Worm (Caenorhabditis elegans) whole organism, young adult: ENCODE results near the gene C05E11.3.

Experiments
- F10E7.11 ChIP-seq: sonication (generic microtip); optimal IDR thresholded peaks from 2 replicates; lab custom pipeline; 2017; ENCODE audit warnings: mild to moderate bottlenecking, missing genetic modification characterization, moderate library complexity, missing compliant biosample characterization
- F39B2.1 ChIP-seq: fragments of 200-800 bp; sonication (Bioruptor generic); IDR thresholded peaks from 2 replicates; pipeline ENCODE4 v1.3.6; 2022; ENCODE audit warnings: missing genetic modification reagents, missing genetic modification characterization, missing compliant biosample characterization
- F49E8.2 ChIP-seq: sonication (generic microtip); optimal IDR thresholded peaks from 3 replicates; lab custom pipeline; 2017; ENCODE audit warnings: missing genetic modification characterization, mild to moderate bottlenecking, missing compliant biosample characterization, antibody characterized with exemption, moderate library complexity; ENCODE audit not compliant: insufficient read depth
- F52B5.7 ChIP-seq: sonication (generic microtip); optimal IDR thresholded peaks from 2 replicates; lab custom pipeline; 2016; ENCODE audit warnings: mild to moderate bottlenecking, missing genetic modification characterization, missing compliant biosample characterization
- F57C9.4 ChIP-seq: sonication (generic microtip); optimal IDR thresholded peaks from 2 replicates; lab custom pipeline; 2017; ENCODE audit warnings: mild to moderate bottlenecking, missing genetic modification characterization, missing compliant biosample characterization
- T26A5.8 ChIP-seq: sonication (generic microtip); optimal IDR thresholded peaks from 2 replicates; lab custom pipeline; 2016; ENCODE audit warnings: missing genetic modification characterization, missing compliant biosample characterization
- Y56A3A.18 ChIP-seq: fragments of 200-800 bp; sonication (Bioruptor generic); IDR thresholded peaks from 2 replicates; pipeline ENCODE4 v1.3.6; 2022; ENCODE audit warnings: missing genetic modification reagents, missing genetic modification characterization, missing compliant biosample characterization
- Y79H2A.3 ChIP-seq: fragments of 200-800 bp; sonication (Bioruptor generic); conservative IDR thresholded peaks from 2 replicates; pipeline ENCODE4 v1.3.6; 2022; ENCODE audit warnings: missing genetic modification reagents, missing genetic modification characterization, missing compliant biosample characterization
- athp-1 ChIP-seq: sonication (generic microtip); optimal IDR thresholded peaks from 2 replicates; lab custom pipeline; 2017; ENCODE audit warnings: mild to moderate bottlenecking, missing genetic modification characterization, missing compliant biosample characterization
- bed-1 ChIP-seq: fragments of 200-800 bp; sonication (Bioruptor generic); IDR thresholded peaks from 2 replicates; pipeline ENCODE4 v1.3.6; 2022; ENCODE audit warnings: missing genetic modification reagents, missing genetic modification characterization, missing compliant biosample characterization
- bed-2 ChIP-seq: fragments of 200-800 bp; sonication (Bioruptor generic); IDR thresholded peaks from 2 replicates; pipeline ENCODE4 v1.3.6; 2022; ENCODE audit warnings: missing genetic modification reagents, missing genetic modification characterization, missing compliant biosample characterization
- cebp-1 ChIP-seq, 2 experiments: fragments of 200-800 bp in 1 of 2; sonication (Bioruptor generic) in 1 of 2; sonication (generic microtip) in 1 of 2; IDR thresholded peaks in 1 of 2; optimal IDR thresholded peaks in 1 of 2; 2 replicates each; pipeline versions ENCODE4 v1.3.6 to Lab custom; 2017 to 2022; ENCODE audit warnings: missing compliant biosample characterization in 2 of 2, missing genetic modification characterization in 2 of 2, mild to moderate bottlenecking in 1 of 2, missing genetic modification reagents in 1 of 2, moderate library complexity in 1 of 2
- ceh-100 ChIP-seq: fragments of 200-800 bp; sonication (Bioruptor generic); IDR thresholded peaks from 2 replicates; pipeline ENCODE4 v1.3.6; 2022; ENCODE audit warnings: missing genetic modification reagents, missing genetic modification characterization, missing compliant biosample characterization
- ceh-40 ChIP-seq: fragments of 200-800 bp; sonication (Bioruptor generic); IDR thresholded peaks from 2 replicates; pipeline ENCODE4 v1.3.6; 2022; ENCODE audit warnings: missing genetic modification characterization, missing compliant biosample characterization
- efl-1 ChIP-seq: fragments of 150-350 bp; optimal IDR thresholded peaks from 2 replicates; lab custom pipeline; 2014; ENCODE audit warnings: missing biosample characterization, missing genetic modification reagents, missing genetic modification characterization
- ekl-4 ChIP-seq: fragments of 200-800 bp; sonication (Bioruptor generic); IDR thresholded peaks from 2 replicates; pipeline ENCODE4 v1.3.6; 2022; ENCODE audit warnings: missing genetic modification reagents, missing genetic modification characterization, missing compliant biosample characterization
- gei-17 ChIP-seq: fragments of 200-800 bp; sonication (Bioruptor generic); optimal IDR thresholded peaks from 2 replicates; lab custom pipeline; 2018; ENCODE audit warnings: mild to moderate bottlenecking, missing genetic modification characterization, missing compliant biosample characterization
- hlh-12 ChIP-seq: sonication (generic microtip); optimal IDR thresholded peaks from 2 replicates; lab custom pipeline; 2016; ENCODE audit warnings: missing genetic modification characterization, missing compliant biosample characterization
- hmg-20 ChIP-seq: fragments of 200-800 bp; sonication (Bioruptor generic); IDR thresholded peaks from 2 replicates; pipeline ENCODE4 v1.3.6; 2022; ENCODE audit warnings: missing genetic modification reagents, missing genetic modification characterization, missing compliant biosample characterization
- hrde-1 ChIP-seq: sonication (generic microtip); optimal IDR thresholded peaks from 2 replicates; lab custom pipeline; 2016; ENCODE audit warnings: missing genetic modification characterization, mild to moderate bottlenecking, missing compliant biosample characterization, moderate library complexity, missing genotype, missing genetic modification reagents, borderline replicate concordance
- mcd-1 ChIP-seq: fragments of 200-800 bp; sonication (Bioruptor generic); IDR thresholded peaks from 2 replicates; pipeline ENCODE4 v1.3.6; 2022; ENCODE audit warnings: missing genetic modification reagents, missing genetic modification characterization, missing compliant biosample characterization
- nhr-120 ChIP-seq: fragments of 200-800 bp; sonication (Bioruptor generic); IDR thresholded peaks from 2 replicates; pipeline ENCODE4 v1.3.6; 2022; ENCODE audit warnings: missing genetic modification characterization, missing compliant biosample characterization
- nhr-80 ChIP-seq: sonication (generic microtip); optimal IDR thresholded peaks from 2 replicates; lab custom pipeline; 2016; ENCODE audit warnings: missing genetic modification characterization, missing compliant biosample characterization
- nhr-90 ChIP-seq: sonication (generic microtip); optimal IDR thresholded peaks from 2 replicates; lab custom pipeline; 2016; ENCODE audit warnings: missing genotype, mild to moderate bottlenecking, missing genetic modification characterization, missing compliant biosample characterization
- rpc-1 ChIP-seq, 2 experiments: fragments of 150-350 bp in 1 of 2; sonication (generic microtip) in 1 of 2; optimal IDR thresholded peaks; 2 replicates each; lab custom pipeline; 2014 to 2018; ENCODE audit warnings: missing biosample characterization in 1 of 2, missing genetic modification characterization in 1 of 2, missing genetic modification reagents in 1 of 2, missing genotype in 1 of 2
- sdz-38 ChIP-seq: sonication (generic microtip); optimal IDR thresholded peaks from 2 replicates; lab custom pipeline; 2016; ENCODE audit warnings: missing genotype, missing genetic modification characterization, missing compliant biosample characterization
- snpc-1.1 ChIP-seq: sonication (generic microtip); optimal IDR thresholded peaks from 2 replicates; lab custom pipeline; 2017; ENCODE audit warnings: missing genetic modification characterization, mild to moderate bottlenecking, missing compliant biosample characterization, antibody characterized with exemption, moderate library complexity, missing genotype, missing genetic modification reagents; ENCODE audit not compliant: insufficient read depth
- snpc-3.4 ChIP-seq: sonication (generic microtip); optimal IDR thresholded peaks from 2 replicates; lab custom pipeline; 2017; ENCODE audit warnings: missing genetic modification characterization, mild to moderate bottlenecking, missing compliant biosample characterization, antibody characterized with exemption, moderate library complexity, missing genotype, missing genetic modification reagents
- xnd-1 ChIP-seq: sonication (generic microtip); optimal IDR thresholded peaks from 2 replicates; lab custom pipeline; 2016; ENCODE audit warnings: missing genotype, missing genetic modification reagents, missing genetic modification characterization, missing compliant biosample characterization
- zfh-2 ChIP-seq: fragments of 200-800 bp; sonication (Bioruptor generic); conservative IDR thresholded peaks from 2 replicates; pipeline ENCODE4 v1.3.6; 2022; ENCODE audit warnings: missing genetic modification reagents, missing genetic modification characterization, missing compliant biosample characterization
- ztf-22 ChIP-seq: fragments of 200-800 bp; sonication (Bioruptor generic); optimal IDR thresholded peaks from 2 replicates; lab custom pipeline; 2018; ENCODE audit warnings: mild to moderate bottlenecking, missing genetic modification characterization, moderate library complexity, missing compliant biosample characterization
- ztf-6 ChIP-seq: fragments of 200-800 bp; sonication (Bioruptor generic); IDR thresholded peaks from 2 replicates; pipeline ENCODE4 v1.3.6; 2022; ENCODE audit warnings: missing genetic modification reagents, missing genetic modification characterization, missing compliant biosample characterization

The C05E11.3 gene

ce11 chrX:4616832-4617231 is 38.8 kb downstream of the C05E11.3 start (continued):
- TF ChIP-seq snpc-3.4 (tag; lab: Kevin White, UChicago): no peak
- TF ChIP-seq hlh-12 (tag; lab: Kevin White, UChicago): no peak
- TF ChIP-seq rpc-1 (optimal IDR thresholded peaks at IDR 0.05; lab: Kevin White, UChicago): no peak
- no peak for TF ChIP-seq rpc-1 (tag; optimal IDR thresholded peaks at IDR 0.05; lab: Kevin White, UChicago)
- no peak for TF ChIP-seq ekl-4
- peak; percentile 71; the same call in 1 of the 2 replicates for TF ChIP-seq ztf-6 (GFP tag; lab: Robert Waterston, UW)
- TF ChIP-seq efl-1 (GFP tag; lab: Kevin White, UChicago): peak; percentile 63
- TF ChIP-seq Y56A3A.18: no peak
- peak; percentile 4 for TF ChIP-seq F10E7.11 (tag; lab: Kevin White, UChicago)
- TF ChIP-seq F49E8.2 (tag; lab: Kevin White, UChicago): no peak

- TF ChIP-seq cebp-1 (GFP tag; IDR thresholded peaks at IDR 0.05; lab: Robert Waterston, UW): peak; percentile 85
- peak; percentile 93 for TF ChIP-seq cebp-1 (tag; optimal IDR thresholded peaks at IDR 0.05; lab: Kevin White, UChicago)
- peak; percentile 45; the same call in 1 of the 2 replicates for TF ChIP-seq mcd-1 (GFP tag; lab: Robert Waterston, UW)
- TF ChIP-seq nhr-80 (tag; lab: Kevin White, UChicago): no peak
- no peak for TF ChIP-seq bed-2 (GFP tag; lab: Robert Waterston, UW)
Observed at ce11 chrX:4619582-4619981, 41.5 kb downstream of the C05E11.3 start, which contains the start of gene pqn-65. Gene pqn-65 (minus strand): TSS chrX:4619635.

ce11 chrX:4620019-4620418 is 42.0 kb downstream of the C05E11.3 start:
- peak; percentile 67 for TF ChIP-seq zfh-2 (GFP tag; lab: Robert Waterston, UW)
- TF ChIP-seq sdz-38: no peak
- no peak for TF ChIP-seq bed-1 (GFP tag; lab: Robert Waterston, UW)

- no peak for TF ChIP-seq ceh-100 (GFP tag; lab: Robert Waterston, UW)
- no peak for TF ChIP-seq F57C9.4 (tag; lab: Kevin White, UChicago)
Observed at ce11 chrX:4622024-4622423, 44.0 kb downstream of the C05E11.3 start, which contains the start of gene C46C11.3. Gene C46C11.3 (plus strand): TSS chrX:4622324.

ce11 chrX:4623707-4624106 is 45.7 kb downstream of the C05E11.3 start:
- TF ChIP-seq snpc-3.4 (tag; lab: Kevin White, UChicago) (no peak), T26A5.8 (tag; lab: Kevin White, UChicago) (no peak), Y79H2A.3 (GFP tag; lab: Robert Waterston, UW) (no peak), ztf-22 (no peak), athp-1 (no peak), hmg-20 (GFP tag; lab: Robert Waterston, UW) (no peak), ceh-40 (no peak), F52B5.7 (tag; lab: Kevin White, UChicago) (no peak), F39B2.1 (GFP tag; lab: Robert Waterston, UW) (no peak), gei-17 (no peak), xnd-1 (no peak), hrde-1 (no peak), zfh-2 (GFP tag; lab: Robert Waterston, UW) (no peak), nhr-90 (tag; lab: Kevin White, UChicago) (no peak), nhr-120 (GFP tag; lab: Robert Waterston, UW) (no peak), snpc-1.1 (tag; lab: Kevin White, UChicago) (no peak)
